Worm (Caenorhabditis elegans): ENCODE data around the gene T08G5.15.

Gene T08G5.15

ce11 chrV:14028256-14028743 is 5.3 kb upstream of the T08G5.15 start (continued):
- TF ChIP-seq akir-1 (GFP tag; optimal IDR thresholded peaks at IDR 0.05) (no peak), gei-17 (GFP tag; optimal IDR thresholded peaks at IDR 0.05) (no peak), unc-130 (GFP tag; optimal IDR thresholded peaks at IDR 0.05) (peak; percentile 28), Y79H2A.3 (GFP tag; conservative IDR thresholded peaks at IDR 0.05) (no peak), snpc-3.4 (tag; optimal IDR thresholded peaks at IDR 0.05) (peak; percentile 83), rcor-1 (GFP tag; IDR thresholded peaks at IDR 0.05) (peak; percentile 89), egrh-3 (GFP tag; IDR thresholded peaks at IDR 0.05) (peak; percentile 73), rec-8 (tag; optimal IDR thresholded peaks at IDR 0.05) (peak; percentile 3 to 44), cebp-2 (GFP tag; IDR thresholded peaks at IDR 0.05) (0 out of 2 replicates have a peak, but pooled peaks have one; percentile 88), T07F8.4 (tag; optimal IDR thresholded peaks at IDR 0.05) (no peak), tbp1 (GFP tag; optimal IDR thresholded peaks at IDR 0.05) (peak; percentile 77), rpc-1 (optimal IDR thresholded peaks at IDR 0.05) (no peak), rpc-1 (tag; optimal IDR thresholded peaks at IDR 0.05) (no peak), ztf-6 (GFP tag; IDR thresholded peaks at IDR 0.05) (0 out of 2 replicates have a peak, but pooled peaks have one; percentile 22), lag-1 (GFP tag; IDR thresholded peaks at IDR 0.05) (no peak), chd-7 (tag; optimal IDR thresholded peaks at IDR 0.05) (no peak), Y53F4B.3 (GFP tag; IDR thresholded peaks at IDR 0.05) (peak; percentile 57), nhr-179 (tag; optimal IDR thresholded peaks at IDR 0.05) (peak; percentile 55), K11D2.4 (GFP tag; IDR thresholded peaks at IDR 0.05) (peak; percentile 52; the same call in 1 of the 2 replicates), attf-6 (GFP tag; IDR thresholded peaks at IDR 0.05) (peak; percentile 94), snpc-4 (GFP tag; optimal IDR thresholded peaks at IDR 0.05) (peak; percentile 89), snpc-4 (tag; optimal IDR thresholded peaks at IDR 0.05) (peak; percentile 93 to 99 (median 96)), nhr-90 (tag; optimal IDR thresholded peaks at IDR 0.05) (no peak), unc-62 (GFP tag; optimal IDR thresholded peaks at IDR 0.05) (no peak), ztf-3 (GFP tag; optimal IDR thresholded peaks at IDR 0.05) (no peak), ztf-26 (tag; optimal IDR thresholded peaks at IDR 0.05) (no peak), pbrm-1 (GFP tag; IDR thresholded peaks at IDR 0.05) (peak; percentile 94), madf-6 (GFP tag; IDR thresholded peaks at IDR 0.05) (peak; percentile 81), mxl-1 (tag; optimal IDR thresholded peaks at IDR 0.05) (no peak), hmg-20 (GFP tag; IDR thresholded peaks at IDR 0.05) (peak; percentile 43; the same call in 1 of the 2 replicates), somi-1 (GFP tag; optimal IDR thresholded peaks at IDR 0.05) (no peak), C17E4.6 (GFP tag; IDR thresholded peaks at IDR 0.05) (peak; percentile 74)

ce11 chrV:14027384-14027783 is 4.4 kb upstream of the T08G5.15 start, which contains the start of gene T08G5.3:
T08G5.3 (minus strand) TSS chrV:14027484.
- TF ChIP-seq attf-3 (GFP tag; conservative IDR thresholded peaks at IDR 0.05): no peak
- no peak for TF ChIP-seq attf-5 (GFP tag; optimal IDR thresholded peaks at IDR 0.05)

- TF ChIP-seq pbrm-1 (GFP tag; IDR thresholded peaks at IDR 0.05) (no peak), F57A8.1 (GFP tag; optimal IDR thresholded peaks at IDR 0.05) (no peak), bed-1 (GFP tag; IDR thresholded peaks at IDR 0.05) (no peak), madf-6 (GFP tag; IDR thresholded peaks at IDR 0.05) (no peak), ceh-40 (GFP tag; IDR thresholded peaks at IDR 0.05) (no peak), lin-54 (GFP tag; optimal IDR thresholded peaks at IDR 0.05) (no peak), sea-2 (GFP tag; IDR thresholded peaks at IDR 0.05) (no peak), F10E7.11 (tag; optimal IDR thresholded peaks at IDR 0.05) (no peak)
Observed at ce11 chrV:14026194-14026593, 3.2 kb upstream of the T08G5.15 start, which contains the start of gene T08G5.2. T08G5.2 (minus strand) TSS chrV:14026294.
